Fruit fly (Drosophila melanogaster): ENCODE results near the gene ect.

ect gene

dm6 chr3L:10244606-10245005, 43.0 kb upstream of the ect start, which contains the start of gene Or67c:
Gene Or67c (minus strand): TSS chr3L:10244706.
- no peak for TF ChIP-seq twi (tag; optimal IDR thresholded peaks at IDR 0.05)

- TF ChIP-seq CG10565 (GFP tag; optimal IDR thresholded peaks at IDR 0.05) = no peak
- TF ChIP-seq dmrt99B (tag; optimal IDR thresholded peaks at IDR 0.05) = no peak
- no peak for TF ChIP-seq bab2 (GFP tag; optimal IDR thresholded peaks at IDR 0.05)
- TF ChIP-seq CG14014 (GFP tag; IDR thresholded peaks at IDR 0.05) = no peak
- peak; percentile 20 for TF ChIP-seq Sox102F (GFP tag; optimal IDR thresholded peaks at IDR 0.05)
- TF ChIP-seq gem (tag; optimal IDR thresholded peaks at IDR 0.05) = peak; percentile 42
- TF ChIP-seq lbe (GFP tag; optimal IDR thresholded peaks at IDR 0.05) = no peak
- TF ChIP-seq Hr51 (GFP tag; optimal IDR thresholded peaks at IDR 0.05) = peak in 1 of 2 experiments; percentile 20
- no peak for TF ChIP-seq CG9932 (GFP tag; IDR thresholded peaks at IDR 0.05)
- no peak for TF ChIP-seq dpn (GFP tag; optimal IDR thresholded peaks at IDR 0.05)
- peak; percentile 14 for TF ChIP-seq Xbp1 (GFP tag; optimal IDR thresholded peaks at IDR 0.05)
- no peak for TF ChIP-seq al (GFP tag; IDR thresholded peaks at IDR 0.05)
- TF ChIP-seq crol (GFP tag; IDR thresholded peaks at IDR 0.05) = 0 out of 2 replicates have a peak, but pooled peaks have one; percentile 3
- TF ChIP-seq ase (GFP tag; IDR thresholded peaks at IDR 0.05) = 0 out of 3 replicates have a peak, but pooled peaks have one; percentile 5
- TF ChIP-seq Spps (tag; optimal IDR thresholded peaks at IDR 0.05) = no peak
- TF ChIP-seq CG17385 (GFP tag; optimal IDR thresholded peaks at IDR 0.05) = peak; percentile 1
- no peak for TF ChIP-seq CG14965 (GFP tag; optimal IDR thresholded peaks at IDR 0.05; ENCODE audit: borderline replicate concordance)
- no peak for TF ChIP-seq CG18476 (GFP tag; optimal IDR thresholded peaks at IDR 0.05)
- no peak for TF ChIP-seq CG13424 (tag; optimal IDR thresholded peaks at IDR 0.05)
- TF ChIP-seq grau (tag; optimal IDR thresholded peaks at IDR 0.05) = peak; percentile 18
- TF ChIP-seq CG12391 (tag; optimal IDR thresholded peaks at IDR 0.05) = peak; percentile 11
- TF ChIP-seq Oli (tag; optimal IDR thresholded peaks at IDR 0.05) = peak; percentile 2
- TF ChIP-seq tll (GFP tag; optimal IDR thresholded peaks at IDR 0.05) = no peak
Observed at dm6 chr3L:10242243-10242642, 40.6 kb upstream of the ect start.

dm6 chr3L:10238549-10238948, 36.9 kb upstream of the ect start:
- no peak for TF ChIP-seq CG13624 (GFP tag; optimal IDR thresholded peaks at IDR 0.05)
- TF ChIP-seq CG5953 (GFP tag; IDR thresholded peaks at IDR 0.05) = no peak
- no peak for TF ChIP-seq sc (optimal IDR thresholded peaks at IDR 0.05)
- no peak for TF ChIP-seq sc (GFP tag; optimal IDR thresholded peaks at IDR 0.05)
- no peak for TF ChIP-seq CG12744 (GFP tag; optimal IDR thresholded peaks at IDR 0.05)
- TF ChIP-seq CG14667 (GFP tag; IDR thresholded peaks at IDR 0.05) = no peak
- TF ChIP-seq CG34376 (GFP tag; optimal IDR thresholded peaks at IDR 0.05) = no peak
- TF ChIP-seq YL-1 (GFP tag; optimal IDR thresholded peaks at IDR 0.05) = no peak
- TF ChIP-seq cas (GFP tag; IDR thresholded peaks at IDR 0.05) = no peak
- TF ChIP-seq Dfd (GFP tag; optimal IDR thresholded peaks at IDR 0.05) = no peak
- no peak for TF ChIP-seq H15 (GFP tag; IDR thresholded peaks at IDR 0.05)

- peak; percentile 96 for TF ChIP-seq CG2199 (GFP tag; IDR thresholded peaks at IDR 0.05)
- no peak for TF ChIP-seq CG31224 (GFP tag; IDR thresholded peaks at IDR 0.05)
- TF ChIP-seq CG12744 (GFP tag; optimal IDR thresholded peaks at IDR 0.05) = no peak
- no peak for TF ChIP-seq Antp (GFP tag; optimal IDR thresholded peaks at IDR 0.05)
- TF ChIP-seq NfI (GFP tag; optimal IDR thresholded peaks at IDR 0.05) = no peak
- no peak for TF ChIP-seq CG8290 (GFP tag; optimal IDR thresholded peaks at IDR 0.05)
- TF ChIP-seq CG8290 (tag; optimal IDR thresholded peaks at IDR 0.05) = no peak
- no peak for TF ChIP-seq tio (GFP tag; optimal IDR thresholded peaks at IDR 0.05)
Observed at dm6 chr3L:10233025-10233424, 31.4 kb upstream of the ect start.
